Fruit fly (Drosophila melanogaster) whole organism, prepupa: ENCODE results near the gene CG17145.

Source experiments
- Blimp-1 ChIP-seq: fragments of 200-800 bp; sonication (Bioruptor generic); optimal IDR thresholded peaks from 3 replicates; lab custom pipeline; 2017; ENCODE audit warnings: missing biosample characterization, missing genetic modification characterization, mild to moderate bottlenecking, moderate library complexity, missing genetic modification reagents
- CG10631 ChIP-seq: fragments of 200-800 bp; sonication (Bioruptor generic); optimal IDR thresholded peaks from 2 replicates; lab custom pipeline; 2016; ENCODE audit warnings: missing biosample characterization, missing genetic modification characterization
- CG10669 ChIP-seq: fragments of 200-800 bp; sonication (Bioruptor generic); optimal IDR thresholded peaks from 3 replicates; lab custom pipeline; 2018; ENCODE audit warnings: missing biosample characterization, mild to moderate bottlenecking, missing genetic modification characterization, moderate library complexity
- CG11294 ChIP-seq: fragments of 200-800 bp; sonication (Bioruptor generic); IDR thresholded peaks from 2 replicates; pipeline ENCODE4 v1.3.6; 2022; ENCODE audit warnings: missing biosample characterization, missing genetic modification characterization
- CG1621 ChIP-seq: fragments of 200-800 bp; sonication (Bioruptor generic); optimal IDR thresholded peaks from 3 replicates; lab custom pipeline; 2018; ENCODE audit warnings: missing biosample characterization, mild to moderate bottlenecking, missing genetic modification characterization
- CG16779 ChIP-seq: fragments of 200-800 bp; sonication (Bioruptor generic); optimal IDR thresholded peaks from 3 replicates; lab custom pipeline; 2017; ENCODE audit warnings: missing biosample characterization, mild to moderate bottlenecking, missing genetic modification characterization
- CG3919 ChIP-seq: fragments of 200-800 bp; sonication (Bioruptor generic); optimal IDR thresholded peaks from 3 replicates; lab custom pipeline; 2016; ENCODE audit warnings: missing biosample characterization, missing genetic modification characterization
- CG4318 ChIP-seq: fragments of 200-800 bp; sonication (Bioruptor generic); optimal IDR thresholded peaks from 3 replicates; lab custom pipeline; 2017; ENCODE audit warnings: missing biosample characterization, mild to moderate bottlenecking, missing genetic modification characterization
- CG6276 ChIP-seq: fragments of 200-800 bp; sonication (Bioruptor generic); optimal IDR thresholded peaks from 2 replicates; lab custom pipeline; 2017; ENCODE audit warnings: missing biosample characterization, mild to moderate bottlenecking, missing genetic modification characterization
- CG6808 ChIP-seq: fragments of 200-800 bp; sonication (Bioruptor generic); optimal IDR thresholded peaks from 3 replicates; lab custom pipeline; 2017; ENCODE audit warnings: missing biosample characterization, missing genetic modification characterization, mild to moderate bottlenecking, moderate library complexity, missing genetic modification reagents
- CG6854 ChIP-seq: fragments of 200-800 bp; sonication (Bioruptor generic); optimal IDR thresholded peaks from 2 replicates; lab custom pipeline; 2017; ENCODE audit warnings: missing biosample characterization, mild to moderate bottlenecking, missing genetic modification characterization
- Ets96B ChIP-seq: fragments of 200-800 bp; optimal IDR thresholded peaks from 2 replicates; lab custom pipeline; 2019; ENCODE audit warnings: missing biosample characterization, mild to moderate bottlenecking, missing genetic modification characterization, moderate library complexity
- Hr4 ChIP-seq: fragments of 200-800 bp; sonication (Bioruptor generic); optimal IDR thresholded peaks from 3 replicates; lab custom pipeline; 2016; ENCODE audit warnings: missing biosample characterization, missing genetic modification characterization
- Sox102F ChIP-seq: fragments of 200-800 bp; sonication (Bioruptor generic); optimal IDR thresholded peaks from 2 replicates; lab custom pipeline; 2016; ENCODE audit warnings: missing biosample characterization, mild to moderate bottlenecking, missing genetic modification characterization
- dac ChIP-seq: fragments of 200-800 bp; sonication (Bioruptor generic); optimal IDR thresholded peaks from 2 replicates; lab custom pipeline; 2017; ENCODE audit warnings: missing biosample characterization, mild to moderate bottlenecking, missing genetic modification characterization
- esn ChIP-seq: fragments of 200-800 bp; sonication (Bioruptor generic); optimal IDR thresholded peaks from 2 replicates; lab custom pipeline; 2016; ENCODE audit warnings: missing biosample characterization, mild to moderate bottlenecking, missing genetic modification characterization, moderate library complexity
- fd85E ChIP-seq: fragments of 200-800 bp; sonication (Bioruptor generic); optimal IDR thresholded peaks from 3 replicates; lab custom pipeline; 2016; ENCODE audit warnings: missing biosample characterization, missing genetic modification characterization
- spab ChIP-seq: fragments of 200-800 bp; sonication (Bioruptor generic); optimal IDR thresholded peaks from 2 replicates; lab custom pipeline; 2017; ENCODE audit warnings: missing biosample characterization, mild to moderate bottlenecking, missing genetic modification characterization, missing genetic modification reagents
- ss ChIP-seq, 2 experiments: fragments of 200-800 bp; sonication (Bioruptor generic); optimal IDR thresholded peaks; 2 replicates in 1 of 2; 3 replicates in 1 of 2; lab custom pipeline; 2017 to 2018; ENCODE audit warnings: mild to moderate bottlenecking in 2 of 2, missing biosample characterization in 2 of 2, missing genetic modification characterization in 2 of 2, moderate library complexity in 1 of 2
- vri ChIP-seq: fragments of 200-800 bp; sonication (Bioruptor generic); optimal IDR thresholded peaks from 3 replicates; lab custom pipeline; 2016; ENCODE audit warnings: missing biosample characterization, mild to moderate bottlenecking, missing genetic modification characterization

CG17145 gene

DNA sequence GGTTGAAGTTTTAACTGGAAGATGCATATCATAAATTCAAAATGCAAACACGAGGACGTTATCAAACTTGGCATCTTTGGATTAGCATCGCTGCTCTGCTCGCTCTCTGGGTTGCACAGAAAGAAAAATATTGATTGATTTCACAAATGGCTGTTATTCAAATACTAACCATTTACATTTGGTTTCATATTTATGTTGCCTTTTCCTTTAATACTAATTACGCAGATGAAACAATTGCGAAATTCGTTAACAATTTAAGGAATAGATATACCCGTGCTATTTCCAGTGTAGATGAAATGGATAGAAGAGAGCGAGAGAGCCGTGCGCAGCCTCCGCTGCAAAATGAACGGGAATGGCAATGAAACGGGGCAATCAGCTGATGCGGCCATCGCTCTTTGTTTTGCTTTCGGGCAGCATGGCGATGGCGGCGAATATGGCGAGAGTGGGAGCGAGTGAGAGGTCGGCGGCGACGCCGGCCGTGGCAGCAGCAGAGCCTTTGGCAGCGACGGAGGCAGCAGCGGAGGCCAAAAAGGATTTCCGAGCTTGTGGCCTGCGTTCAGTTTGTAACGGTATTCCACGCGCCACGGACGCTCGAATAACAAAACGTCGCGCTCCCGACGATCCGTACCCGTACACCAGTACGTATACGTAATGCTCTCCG lies 26.0 kb downstream of the CG17145 start, which contains the start of gene rdgC (continued):
- TF ChIP-seq ss (GFP tag; optimal IDR thresholded peaks at IDR 0.05; lab: Kevin White, UChicago) (peak; percentile 72 to 84), fd85E (GFP tag; lab: Kevin White, UChicago) (peak; percentile 59), vri (peak; percentile 76), Hr4 (GFP tag; lab: Kevin White, UChicago) (peak; percentile 95), CG16779 (tag; lab: Kevin White, UChicago) (peak; percentile 79), CG6276 (GFP tag; lab: Kevin White, UChicago) (peak; percentile 88), dac (GFP tag; lab: Kevin White, UChicago) (peak; percentile 76), CG6808 (GFP tag; lab: Kevin White, UChicago) (peak; percentile 85), CG6854 (no peak), Ets96B (tag; lab: Kevin White, UChicago) (peak; percentile 91), CG1621 (tag; lab: Kevin White, UChicago) (peak; percentile 90), CG11294 (GFP tag; lab: Robert Waterston, UW) (peak; percentile 94), Blimp-1 (GFP tag; lab: Kevin White, UChicago) (peak; percentile 70), CG4318 (GFP tag; lab: Kevin White, UChicago) (peak; percentile 83), esn (GFP tag; lab: Kevin White, UChicago) (peak; percentile 91), CG10669 (GFP tag; lab: Kevin White, UChicago) (peak; percentile 94), Sox102F (peak; percentile 88)

DNA sequence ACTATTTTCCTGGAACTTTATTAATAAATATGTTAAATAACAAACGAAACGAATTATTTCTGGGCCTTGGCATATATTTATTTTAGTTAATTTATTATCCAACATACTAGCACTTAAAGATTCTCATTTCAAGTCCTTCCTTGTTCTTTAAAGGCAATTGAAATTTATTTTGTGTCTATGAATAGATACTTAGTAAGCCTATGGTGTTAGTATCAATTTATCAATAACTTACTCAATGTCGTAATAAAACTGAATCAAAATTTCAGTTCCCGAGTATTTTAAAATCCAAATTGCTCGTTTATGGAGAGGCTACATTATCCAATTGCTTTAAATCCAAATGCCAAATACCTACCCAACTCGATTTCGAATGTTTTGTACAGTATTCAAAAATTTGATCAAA lies 43.9 kb downstream of the CG17145 start, which contains the start of gene CG32228:
Gene CG32228, plus strand, starts transcription at position 301 of the 400 bp plus-strand sequence.
- no peak for TF ChIP-seq dac (GFP tag; lab: Kevin White, UChicago)
- no peak for TF ChIP-seq esn (GFP tag; lab: Kevin White, UChicago)
- no peak for TF ChIP-seq fd85E (GFP tag; lab: Kevin White, UChicago)
- TF ChIP-seq CG10669 (GFP tag; lab: Kevin White, UChicago): no peak
- TF ChIP-seq CG3919: no peak
- TF ChIP-seq CG10631: no peak
- no peak for TF ChIP-seq spab (GFP tag; lab: Kevin White, UChicago)
